Worm (Caenorhabditis elegans) whole organism, young adult: ENCODE data around the gene Y66C5A.2.

Source experiments
- B0336.3 ChIP-seq: fragments of 200-800 bp; sonication (Bioruptor generic); IDR thresholded peaks from 2 replicates; pipeline ENCODE4 v1.3.6; 2022; ENCODE audit warnings: missing genetic modification characterization, missing compliant biosample characterization
- D2030.7 ChIP-seq: fragments of 200-800 bp; sonication (Bioruptor generic); IDR thresholded peaks from 2 replicates; pipeline ENCODE4 v1.3.6; 2022; ENCODE audit warnings: missing genetic modification reagents, missing genetic modification characterization, missing compliant biosample characterization
- F49E8.2 ChIP-seq: sonication (generic microtip); optimal IDR thresholded peaks from 3 replicates; lab custom pipeline; 2017; ENCODE audit warnings: missing genetic modification characterization, mild to moderate bottlenecking, missing compliant biosample characterization, antibody characterized with exemption, moderate library complexity; ENCODE audit not compliant: insufficient read depth
- F52B5.7 ChIP-seq: sonication (generic microtip); optimal IDR thresholded peaks from 2 replicates; lab custom pipeline; 2016; ENCODE audit warnings: mild to moderate bottlenecking, missing genetic modification characterization, missing compliant biosample characterization
- akir-1 ChIP-seq: fragments of 200-800 bp; sonication (Bioruptor generic); optimal IDR thresholded peaks from 2 replicates; lab custom pipeline; 2018; ENCODE audit warnings: mild to moderate bottlenecking, missing genetic modification characterization, moderate library complexity, missing compliant biosample characterization
- cebp-1 ChIP-seq, 2 experiments: fragments of 200-800 bp in 1 of 2; sonication (Bioruptor generic) in 1 of 2; sonication (generic microtip) in 1 of 2; IDR thresholded peaks in 1 of 2; optimal IDR thresholded peaks in 1 of 2; 2 replicates each; pipeline versions ENCODE4 v1.3.6 to Lab custom; 2017 to 2022; ENCODE audit warnings: missing compliant biosample characterization in 2 of 2, missing genetic modification characterization in 2 of 2, mild to moderate bottlenecking in 1 of 2, missing genetic modification reagents in 1 of 2, moderate library complexity in 1 of 2
- dpff-1 ChIP-seq: sonication (generic microtip); optimal IDR thresholded peaks from 2 replicates; lab custom pipeline; 2017; ENCODE audit warnings: mild to moderate bottlenecking, missing genetic modification characterization, missing compliant biosample characterization
- egl-44 ChIP-seq: fragments of 200-800 bp; sonication (Bioruptor generic); IDR thresholded peaks from 2 replicates; pipeline ENCODE4 v1.3.6; 2022; ENCODE audit warnings: missing genetic modification reagents, missing genetic modification characterization, missing compliant biosample characterization
- ekl-4 ChIP-seq: fragments of 200-800 bp; sonication (Bioruptor generic); IDR thresholded peaks from 2 replicates; pipeline ENCODE4 v1.3.6; 2022; ENCODE audit warnings: missing genetic modification reagents, missing genetic modification characterization, missing compliant biosample characterization
- hlh-26 ChIP-seq: fragments of 200-800 bp; sonication (Bioruptor generic); conservative IDR thresholded peaks from 2 replicates; pipeline ENCODE4 v1.3.6; 2022; ENCODE audit warnings: missing genetic modification reagents, missing genetic modification characterization, missing compliant biosample characterization
- lin-40 ChIP-seq: sonication (generic microtip); optimal IDR thresholded peaks from 2 replicates; lab custom pipeline; 2016; ENCODE audit warnings: missing genetic modification characterization, mild to moderate bottlenecking, missing compliant biosample characterization, missing genotype, missing genetic modification reagents
- lin-54 ChIP-seq: fragments of 200-800 bp; sonication (Bioruptor generic); optimal IDR thresholded peaks from 2 replicates; lab custom pipeline; 2018; ENCODE audit warnings: mild to moderate bottlenecking, missing genetic modification characterization, missing compliant biosample characterization
- lsl-1 ChIP-seq: fragments of 200-800 bp; sonication (Bioruptor generic); optimal IDR thresholded peaks from 2 replicates; lab custom pipeline; 2018; ENCODE audit warnings: mild to moderate bottlenecking, missing genetic modification characterization, moderate library complexity, missing compliant biosample characterization
- madf-10 ChIP-seq: sonication (generic microtip); optimal IDR thresholded peaks from 2 replicates; lab custom pipeline; 2016; ENCODE audit warnings: mild to moderate bottlenecking, missing genetic modification characterization, missing compliant biosample characterization
- madf-3 ChIP-seq: fragments of 200-800 bp; sonication (Bioruptor generic); IDR thresholded peaks from 2 replicates; pipeline ENCODE4 v1.3.6; 2022; ENCODE audit warnings: missing genetic modification reagents, missing genetic modification characterization, missing compliant biosample characterization
- nfya-2 ChIP-seq: fragments of 200-800 bp; sonication (Bioruptor generic); IDR thresholded peaks from 2 replicates; pipeline ENCODE4 v1.3.6; 2022; ENCODE audit warnings: missing genetic modification reagents, missing genetic modification characterization, missing compliant biosample characterization
- nhr-120 ChIP-seq: fragments of 200-800 bp; sonication (Bioruptor generic); IDR thresholded peaks from 2 replicates; pipeline ENCODE4 v1.3.6; 2022; ENCODE audit warnings: missing genetic modification characterization, missing compliant biosample characterization
- nhr-80 ChIP-seq: sonication (generic microtip); optimal IDR thresholded peaks from 2 replicates; lab custom pipeline; 2016; ENCODE audit warnings: missing genetic modification characterization, missing compliant biosample characterization
- nhr-90 ChIP-seq: sonication (generic microtip); optimal IDR thresholded peaks from 2 replicates; lab custom pipeline; 2016; ENCODE audit warnings: missing genotype, mild to moderate bottlenecking, missing genetic modification characterization, missing compliant biosample characterization
- somi-1 ChIP-seq: fragments of 200-800 bp; sonication (Bioruptor generic); optimal IDR thresholded peaks from 2 replicates; lab custom pipeline; 2018; ENCODE audit warnings: mild to moderate bottlenecking, missing genetic modification characterization, missing compliant biosample characterization
- zfh-2 ChIP-seq: fragments of 200-800 bp; sonication (Bioruptor generic); conservative IDR thresholded peaks from 2 replicates; pipeline ENCODE4 v1.3.6; 2022; ENCODE audit warnings: missing genetic modification reagents, missing genetic modification characterization, missing compliant biosample characterization
- ztf-18 ChIP-seq: sonication (generic microtip); optimal IDR thresholded peaks from 2 replicates; lab custom pipeline; 2016; ENCODE audit warnings: missing genotype, mild to moderate bottlenecking, missing genetic modification characterization, missing compliant biosample characterization
- ztf-6 ChIP-seq: fragments of 200-800 bp; sonication (Bioruptor generic); IDR thresholded peaks from 2 replicates; pipeline ENCODE4 v1.3.6; 2022; ENCODE audit warnings: missing genetic modification reagents, missing genetic modification characterization, missing compliant biosample characterization

The Y66C5A.2 gene

DNA sequence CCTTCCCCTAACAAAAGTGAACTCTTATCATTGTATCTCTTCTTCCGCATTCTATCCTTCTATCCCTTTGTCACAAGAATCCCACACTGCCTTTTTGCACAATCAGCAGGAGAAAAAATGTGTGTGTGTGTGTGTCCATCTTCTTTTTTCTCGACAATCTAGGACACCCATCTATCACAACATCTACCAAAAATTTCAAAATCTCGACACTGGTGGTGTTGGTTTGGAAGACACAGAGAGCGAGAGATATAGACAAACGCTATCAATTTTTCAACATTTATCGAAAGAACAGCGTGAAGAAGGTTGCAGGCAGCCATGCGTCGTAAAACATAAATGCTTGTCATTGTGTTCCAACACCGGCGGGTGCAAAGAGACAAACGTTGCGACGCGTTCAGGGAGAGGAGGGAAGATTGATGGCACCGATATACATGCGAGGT, 48.3 kb downstream of the Y66C5A.2 start:
- TF ChIP-seq lin-54 (no peak), madf-3 (GFP tag; lab: Robert Waterston, UW) (no peak), egl-44 (GFP tag; lab: Robert Waterston, UW) (no peak), F52B5.7 (tag; lab: Kevin White, UChicago) (no peak), ekl-4 (GFP tag; lab: Robert Waterston, UW) (no peak), lsl-1 (GFP tag; lab: Kevin White, UChicago) (no peak), zfh-2 (GFP tag; lab: Robert Waterston, UW) (0 out of 2 replicates have a peak, but pooled peaks have one; percentile 18), ztf-18 (tag; lab: Kevin White, UChicago) (no peak), lin-40 (tag; lab: Kevin White, UChicago) (peak; percentile 20), cebp-1 (GFP tag; IDR thresholded peaks at IDR 0.05; lab: Robert Waterston, UW) (no peak), cebp-1 (tag; optimal IDR thresholded peaks at IDR 0.05; lab: Kevin White, UChicago) (peak; percentile 45), D2030.7 (GFP tag; lab: Robert Waterston, UW) (no peak), nhr-80 (tag; lab: Kevin White, UChicago) (peak; percentile 15), somi-1 (peak; percentile 39)

ce11 chrX:14510358-14510757, 49.8 kb downstream of the Y66C5A.2 start:
- TF ChIP-seq nhr-90 (tag; lab: Kevin White, UChicago) (no peak), nfya-2 (no peak), lin-54 (no peak), akir-1 (no peak), B0336.3 (GFP tag; lab: Robert Waterston, UW) (no peak), egl-44 (GFP tag; lab: Robert Waterston, UW) (no peak), dpff-1 (tag; lab: Kevin White, UChicago) (no peak), madf-10 (tag; lab: Kevin White, UChicago) (no peak), nhr-120 (no peak), ztf-6 (GFP tag; lab: Robert Waterston, UW) (no peak), hlh-26 (GFP tag; lab: Robert Waterston, UW) (no peak), F49E8.2 (no peak)
